Fruit fly (Drosophila melanogaster) whole organism, pupa: ENCODE results near the gene Rbm13.

ENCODE experiments used
- CG10348 ChIP-seq: fragments of 200-800 bp; sonication (Bioruptor generic); IDR thresholded peaks from 2 replicates; pipeline ENCODE4 v1.3.6; 2022; ENCODE audit warnings: missing biosample characterization, missing genetic modification characterization
- CG12605 ChIP-seq: fragments of 200-800 bp; sonication (Bioruptor generic); IDR thresholded peaks from 2 replicates; pipeline ENCODE4 v1.3.6; 2022; ENCODE audit warnings: missing biosample characterization, missing genetic modification characterization
- CG13204 ChIP-seq: fragments of 200-800 bp; sonication (Bioruptor generic); optimal IDR thresholded peaks from 2 replicates; lab custom pipeline; 2018; ENCODE audit warnings: missing biosample characterization, mild to moderate bottlenecking, missing genetic modification characterization, moderate library complexity
- CG14655 ChIP-seq: fragments of 200-800 bp; sonication (Bioruptor generic); optimal IDR thresholded peaks from 3 replicates; lab custom pipeline; 2017; ENCODE audit warnings: mild to moderate bottlenecking, missing biosample characterization, missing genetic modification reagents, missing genetic modification characterization
- CG15710 ChIP-seq: fragments of 200-800 bp; sonication (Bioruptor generic); optimal IDR thresholded peaks from 2 replicates; lab custom pipeline; 2018; ENCODE audit warnings: missing biosample characterization, mild to moderate bottlenecking, missing genetic modification characterization, moderate library complexity
- CG17806 ChIP-seq: fragments of 200-800 bp; sonication (Bioruptor generic); optimal IDR thresholded peaks from 2 replicates; lab custom pipeline; 2018; ENCODE audit warnings: missing biosample characterization, mild to moderate bottlenecking, missing genetic modification characterization, moderate library complexity
- CG32121 ChIP-seq: fragments of 200-800 bp; sonication (Bioruptor generic); IDR thresholded peaks from 2 replicates; pipeline ENCODE4 v1.3.6; 2022; ENCODE audit warnings: missing biosample characterization, missing genetic modification characterization
- CG34367 ChIP-seq: fragments of 200-800 bp; sonication (Bioruptor generic); optimal IDR thresholded peaks from 2 replicates; lab custom pipeline; 2018; ENCODE audit warnings: missing biosample characterization, mild to moderate bottlenecking, missing genetic modification characterization
- CG4496 ChIP-seq: fragments of 200-800 bp; sonication (Bioruptor generic); IDR thresholded peaks from 3 replicates; pipeline ENCODE4 v1.3.6; 2022; ENCODE audit warnings: missing biosample characterization, missing genetic modification characterization
- CG8159 ChIP-seq: fragments of 200-800 bp; sonication (Bioruptor generic); optimal IDR thresholded peaks from 3 replicates; lab custom pipeline; 2018; ENCODE audit warnings: missing biosample characterization, mild to moderate bottlenecking, missing genetic modification characterization, moderate library complexity
- CG8301 ChIP-seq: fragments of 200-800 bp; sonication (Bioruptor generic); optimal IDR thresholded peaks from 2 replicates; lab custom pipeline; 2018; ENCODE audit warnings: missing biosample characterization, mild to moderate bottlenecking, missing genetic modification characterization
- CG9948 ChIP-seq: fragments of 200-800 bp; sonication (Bioruptor generic); optimal IDR thresholded peaks from 2 replicates; lab custom pipeline; 2018; ENCODE audit warnings: missing biosample characterization, mild to moderate bottlenecking, missing genetic modification characterization, moderate library complexity
- D1 ChIP-seq: fragments of 200-800 bp; sonication (Bioruptor generic); optimal IDR thresholded peaks from 2 replicates; lab custom pipeline; 2018; ENCODE audit warnings: missing biosample characterization, mild to moderate bottlenecking, missing genetic modification characterization, moderate library complexity
- EcR ChIP-seq: fragments of 200-800 bp; sonication (Bioruptor generic); optimal IDR thresholded peaks from 3 replicates; lab custom pipeline; 2019; ENCODE audit warnings: missing biosample characterization, missing genetic modification characterization, mild to moderate bottlenecking, moderate library complexity, missing genetic modification reagents
- Ets98B ChIP-seq: fragments of 200-800 bp; sonication (Bioruptor generic); IDR thresholded peaks from 2 replicates; pipeline ENCODE4 v1.3.6; 2022; ENCODE audit warnings: missing biosample characterization, missing genetic modification characterization
- Pif1A ChIP-seq: fragments of 200-800 bp; sonication (Bioruptor generic); optimal IDR thresholded peaks from 3 replicates; lab custom pipeline; 2016; ENCODE audit warnings: missing biosample characterization, missing genetic modification characterization
- Pif1B ChIP-seq: fragments of 200-800 bp; sonication (Bioruptor generic); optimal IDR thresholded peaks from 3 replicates; lab custom pipeline; 2016; ENCODE audit warnings: missing biosample characterization, missing genetic modification characterization
- Snoo ChIP-seq: fragments of 200-800 bp; sonication (Bioruptor generic); optimal IDR thresholded peaks from 3 replicates; lab custom pipeline; 2017; ENCODE audit warnings: missing biosample characterization, mild to moderate bottlenecking, missing genetic modification characterization, inconsistent platforms
- fd96Ca ChIP-seq: fragments of 200-800 bp; sonication (Bioruptor generic); IDR thresholded peaks from 3 replicates; pipeline ENCODE4 v1.3.6; 2022; ENCODE audit warnings: missing biosample characterization, missing genetic modification characterization
- gl ChIP-seq: fragments of 200-800 bp; sonication (Bioruptor generic); optimal IDR thresholded peaks from 2 replicates; lab custom pipeline; 2018; ENCODE audit warnings: missing biosample characterization, mild to moderate bottlenecking, missing genetic modification characterization
- rn ChIP-seq: fragments of 200-800 bp; sonication (Bioruptor generic); IDR thresholded peaks from 2 replicates; pipeline ENCODE4 v1.3.6; 2022; ENCODE audit warnings: missing biosample characterization, missing genetic modification characterization

Rbm13 gene

DNA sequence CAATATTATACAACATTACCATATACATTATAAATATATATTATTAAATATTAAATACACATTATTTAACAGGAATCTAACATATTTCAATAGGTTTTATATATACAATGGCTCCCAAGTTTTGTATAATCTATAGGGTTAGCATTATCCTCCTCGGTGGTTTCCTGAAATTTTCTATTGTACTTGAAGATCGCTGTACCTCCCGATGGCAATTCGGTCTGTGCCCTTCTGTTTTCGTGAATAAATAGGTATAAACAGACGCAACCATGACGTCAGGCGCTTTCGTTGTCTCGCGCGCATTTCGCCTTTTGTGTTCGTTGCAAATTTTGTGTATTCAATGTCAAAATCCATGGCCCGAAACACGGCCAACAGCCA, 6.5 kb upstream of the Rbm13 start:
- no peak for TF ChIP-seq CG9948 (tag; lab: Kevin White, UChicago)
- no peak for TF ChIP-seq Pif1B (GFP tag; lab: Kevin White, UChicago)
- TF ChIP-seq fd96Ca = no peak
- TF ChIP-seq CG14655 (GFP tag; lab: Kevin White, UChicago) = no peak
- TF ChIP-seq D1 (tag; lab: Kevin White, UChicago) = no peak
- TF ChIP-seq Snoo (tag; lab: Kevin White, UChicago) = no peak
- peak; percentile 10 for TF ChIP-seq CG8159 (tag; lab: Kevin White, UChicago)
- TF ChIP-seq, all 21 proteins: peak for 1

DNA sequence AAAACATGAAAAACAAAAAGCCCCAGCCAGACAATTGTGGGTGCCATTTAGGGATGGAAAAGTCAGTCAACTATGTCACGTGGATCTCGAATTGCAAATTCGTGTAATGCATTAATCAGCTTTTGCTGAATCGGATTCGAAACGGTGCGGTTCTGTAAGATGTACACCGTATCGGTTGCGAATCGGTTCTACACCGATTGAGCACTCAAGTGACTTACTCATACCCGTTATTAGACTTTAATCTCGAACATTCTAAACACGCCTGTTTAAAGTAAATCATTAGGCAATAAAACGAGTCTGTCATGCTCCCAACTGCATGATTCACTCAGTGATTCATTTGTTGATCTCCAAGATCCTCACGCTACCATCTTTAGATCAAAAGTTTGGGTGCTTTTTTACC, 6.1 kb upstream of the Rbm13 start:
- no peak for TF ChIP-seq CG32121
- no peak for TF ChIP-seq rn (GFP tag; lab: Robert Waterston, UW)
- TF ChIP-seq D1 (tag; lab: Kevin White, UChicago) = no peak
- no peak for TF ChIP-seq Pif1A
- TF ChIP-seq CG12605 (GFP tag; lab: Robert Waterston, UW) = no peak
- TF ChIP-seq EcR (GFP tag; lab: Kevin White, UChicago) = no peak
- TF ChIP-seq fd96Ca = no peak
- TF ChIP-seq CG4496 = no peak
- peak; percentile 9 for TF ChIP-seq CG14655 (GFP tag; lab: Kevin White, UChicago)
- TF ChIP-seq CG9948 (tag; lab: Kevin White, UChicago) = peak; percentile 9
- peak; percentile 19 for TF ChIP-seq CG8301 (tag; lab: Kevin White, UChicago)
- TF ChIP-seq CG10348 = no peak
- no peak for TF ChIP-seq Ets98B (GFP tag; lab: Robert Waterston, UW)
- no peak for TF ChIP-seq CG17806 (tag; lab: Kevin White, UChicago)
- no peak for TF ChIP-seq Pif1B (GFP tag; lab: Kevin White, UChicago)
- TF ChIP-seq Snoo (tag; lab: Kevin White, UChicago) = no peak
- TF ChIP-seq CG13204 = no peak
- TF ChIP-seq gl (tag; lab: Kevin White, UChicago) = no peak
- no peak for TF ChIP-seq CG15710
- TF ChIP-seq, all 21 proteins: peak for 3

DNA sequence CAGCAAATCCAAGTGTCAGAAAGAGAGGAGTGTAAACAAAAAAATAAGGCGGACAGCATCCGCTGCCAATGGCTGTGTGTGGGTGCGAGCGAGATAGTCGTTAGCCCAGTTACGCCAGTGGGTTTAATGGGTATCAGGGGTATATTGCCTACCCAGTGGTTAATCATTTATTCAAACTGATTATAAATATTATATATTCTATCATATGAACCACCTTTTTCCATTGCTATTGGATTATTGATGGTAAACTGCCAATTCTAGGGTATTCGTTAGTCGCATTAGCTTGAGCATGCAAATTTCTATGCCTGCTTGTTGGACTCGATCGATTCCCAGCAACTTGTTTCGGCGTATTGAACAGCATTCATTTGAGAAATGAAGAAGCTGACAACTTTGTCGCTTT, 5.4 kb upstream of the Rbm13 start:
- TF ChIP-seq CG8301 (tag; lab: Kevin White, UChicago) = peak; percentile 94
- TF ChIP-seq CG8159 (tag; lab: Kevin White, UChicago) = peak; percentile 86
- TF ChIP-seq rn (GFP tag; lab: Robert Waterston, UW) = peak; percentile 96
- peak; percentile 85 for TF ChIP-seq CG10348
- peak; percentile 88 for TF ChIP-seq Pif1B (GFP tag; lab: Kevin White, UChicago)
- peak; percentile 86 for TF ChIP-seq CG9948 (tag; lab: Kevin White, UChicago)
- peak; percentile 88 for TF ChIP-seq CG34367 (tag; lab: Kevin White, UChicago)
- peak; percentile 88 for TF ChIP-seq CG17806 (tag; lab: Kevin White, UChicago)
- TF ChIP-seq Snoo (tag; lab: Kevin White, UChicago) = peak; percentile 92
- TF ChIP-seq CG12605 (GFP tag; lab: Robert Waterston, UW) = peak; percentile 93
- peak; percentile 70 for TF ChIP-seq CG13204
- TF ChIP-seq D1 (tag; lab: Kevin White, UChicago) = peak; percentile 53
- peak; percentile 98 for TF ChIP-seq CG32121
- TF ChIP-seq CG15710 = peak; percentile 88
- TF ChIP-seq Pif1A = peak; percentile 91
- TF ChIP-seq EcR (GFP tag; lab: Kevin White, UChicago) = no peak
- TF ChIP-seq fd96Ca = peak; percentile 97
- peak; percentile 98 for TF ChIP-seq Ets98B (GFP tag; lab: Robert Waterston, UW)
- TF ChIP-seq gl (tag; lab: Kevin White, UChicago) = peak; percentile 70
- peak; percentile 94 for TF ChIP-seq CG14655 (GFP tag; lab: Kevin White, UChicago)
- TF ChIP-seq CG4496 = peak; percentile 98

DNA sequence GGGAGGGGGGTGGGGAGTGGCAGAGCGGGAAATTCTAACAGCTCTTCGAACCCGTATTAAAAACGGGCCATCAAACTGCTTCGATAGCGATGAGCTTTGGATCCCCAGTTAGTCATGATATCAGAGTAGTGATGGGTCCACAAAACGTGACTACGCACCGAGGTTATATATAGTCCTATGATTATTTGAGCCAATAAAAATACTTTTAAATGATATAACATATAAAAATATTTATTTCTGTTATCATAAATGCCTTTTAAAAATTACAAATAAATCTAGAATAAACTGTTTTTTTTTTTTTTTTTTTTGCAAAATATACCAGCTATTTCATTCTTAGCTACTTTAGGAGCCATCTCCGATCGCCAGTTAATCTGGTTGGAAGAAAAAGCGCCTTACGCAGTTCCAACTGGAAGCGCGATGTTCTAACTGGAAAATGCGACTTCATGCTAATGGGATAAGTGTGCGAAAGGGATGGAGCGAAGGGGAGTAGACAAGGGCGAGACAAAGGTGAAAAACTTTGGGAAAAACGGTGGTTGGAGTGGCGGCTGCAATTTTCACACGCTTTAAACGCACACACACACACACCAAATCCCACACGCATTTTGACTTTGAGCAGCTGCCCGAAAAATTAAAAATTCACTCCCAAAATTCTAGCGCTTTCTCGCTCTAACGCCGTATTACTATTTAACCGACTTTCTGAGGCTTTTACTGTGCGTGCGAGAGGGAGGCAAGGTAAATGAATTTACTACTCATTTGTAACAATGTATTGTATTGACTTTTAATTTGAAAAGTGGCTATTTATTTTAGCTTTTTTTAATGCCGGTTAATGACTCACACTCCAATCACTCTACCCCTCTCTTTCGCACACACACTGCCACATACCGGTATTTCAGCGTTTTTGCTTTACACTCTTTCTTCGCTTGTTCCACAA, 4.4 kb upstream of the Rbm13 start:
- TF ChIP-seq CG8301 (tag; lab: Kevin White, UChicago) = peak; percentile 18
- TF ChIP-seq Pif1B (GFP tag; lab: Kevin White, UChicago) = peak; percentile 21
- TF ChIP-seq CG8159 (tag; lab: Kevin White, UChicago) = no peak
- TF ChIP-seq CG15710 = no peak
- no peak for TF ChIP-seq D1 (tag; lab: Kevin White, UChicago)
- TF ChIP-seq CG10348 = no peak
- peak; percentile 58 for TF ChIP-seq CG14655 (GFP tag; lab: Kevin White, UChicago)
- TF ChIP-seq, all 21 proteins: peak for 3

DNA sequence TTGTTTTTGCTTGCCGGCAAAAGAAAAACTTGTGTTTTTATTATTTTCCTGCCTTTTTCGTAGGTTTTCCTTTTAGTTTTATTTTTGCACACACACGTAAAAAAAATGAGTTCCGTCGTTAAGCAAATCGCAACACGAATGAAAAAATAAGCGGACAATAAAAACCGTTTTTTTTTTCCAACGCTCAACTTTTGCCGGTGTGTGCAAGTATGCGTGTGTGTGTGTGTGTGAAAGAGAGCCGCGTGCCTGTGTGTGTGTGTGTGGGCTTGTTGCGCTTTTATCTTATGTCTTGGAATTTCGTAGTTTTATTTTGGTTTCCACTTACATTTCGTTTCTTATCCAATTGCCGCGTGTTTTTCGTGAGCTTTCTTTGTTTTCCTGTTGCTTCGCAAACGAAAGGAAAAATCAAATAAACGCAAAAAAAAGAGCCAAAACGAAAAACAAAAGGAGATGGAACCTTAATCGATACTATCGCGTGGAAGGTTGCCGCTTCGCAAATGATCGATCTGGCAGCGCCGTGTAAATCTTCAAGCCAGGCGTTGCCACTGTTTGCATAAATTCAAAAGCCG, 3.6 kb upstream of the Rbm13 start, which contains the start of gene Moe:
TSS of gene Moe (minus strand) at position 474 of the 569 bp plus-strand sequence.
- TF ChIP-seq CG10348 = no peak
- peak; percentile 82 for TF ChIP-seq CG32121
- peak; percentile 55 for TF ChIP-seq CG15710
- peak; percentile 48 for TF ChIP-seq CG9948 (tag; lab: Kevin White, UChicago)
- TF ChIP-seq CG14655 (GFP tag; lab: Kevin White, UChicago) = peak; percentile 76
- TF ChIP-seq CG8301 (tag; lab: Kevin White, UChicago) = peak; percentile 62
- peak; percentile 64 for TF ChIP-seq gl (tag; lab: Kevin White, UChicago)
- TF ChIP-seq Snoo (tag; lab: Kevin White, UChicago) = peak; percentile 3
- peak; percentile 70 for TF ChIP-seq CG4496
- TF ChIP-seq rn (GFP tag; lab: Robert Waterston, UW) = peak; percentile 35
- TF ChIP-seq EcR (GFP tag; lab: Kevin White, UChicago) = peak; percentile 32
- peak; percentile 57 for TF ChIP-seq CG8159 (tag; lab: Kevin White, UChicago)
- 0 out of 3 replicates have a peak, but pooled peaks have one; percentile 51 for TF ChIP-seq fd96Ca
- TF ChIP-seq Ets98B (GFP tag; lab: Robert Waterston, UW) = peak; percentile 40
- TF ChIP-seq D1 (tag; lab: Kevin White, UChicago) = no peak
- peak; percentile 62 for TF ChIP-seq CG34367 (tag; lab: Kevin White, UChicago)
- TF ChIP-seq Pif1A = peak; percentile 70
- peak; percentile 51 for TF ChIP-seq Pif1B (GFP tag; lab: Kevin White, UChicago)
- peak; percentile 39 for TF ChIP-seq CG17806 (tag; lab: Kevin White, UChicago)
- peak; percentile 77 for TF ChIP-seq CG12605 (GFP tag; lab: Robert Waterston, UW)
- TF ChIP-seq CG13204 = peak; percentile 65
